1 fruit fly cellular context compared by ENCODE assay signal in the genomic region with DNA sequence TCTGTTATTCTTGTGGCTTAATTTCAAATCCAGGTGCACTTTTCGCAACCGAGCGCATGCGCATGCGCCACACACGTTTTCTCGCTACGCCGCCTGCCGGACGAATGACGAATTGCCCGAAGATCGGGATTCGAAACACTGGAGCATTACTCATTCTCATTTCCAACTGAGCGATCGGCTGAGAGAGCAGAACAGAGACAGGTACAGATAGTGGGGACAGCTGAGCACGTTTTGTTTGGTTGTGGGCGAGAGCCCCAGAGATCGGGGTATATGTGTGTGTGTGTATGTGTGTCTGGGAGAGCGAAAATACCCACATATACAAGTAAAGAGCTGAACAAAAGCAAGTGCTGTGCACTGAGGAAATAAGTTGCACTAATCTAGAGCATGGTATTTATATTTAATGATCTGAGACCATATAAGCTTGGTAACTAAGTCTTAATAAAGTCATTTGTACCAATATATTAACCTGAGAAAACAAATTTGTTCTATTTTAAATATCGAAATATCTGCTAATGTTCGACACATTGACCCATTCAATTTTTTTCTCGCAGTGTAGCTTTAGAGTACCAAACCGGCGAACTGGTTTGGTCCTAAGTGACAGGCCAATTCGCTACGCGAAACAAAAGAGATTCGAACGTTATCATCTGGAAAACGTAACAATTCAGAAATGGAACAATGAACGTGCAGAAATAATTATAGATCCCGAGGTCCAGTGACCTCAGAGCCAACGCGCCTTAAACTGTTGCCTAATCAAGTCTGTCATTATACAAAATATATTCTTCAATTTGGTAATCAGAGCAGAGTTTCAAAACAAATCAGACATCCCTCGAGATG.
A peak's percentile ranks its signal among the peaks of the same experiment; 100 is the strongest.
TF ChIP-seq lines count a peak whose summit lies in the region.

No protein-coding gene starts in this region.

TF ChIP-seq in whole organism, embryonic, 481 proteins besides CTCF, POLR2A, EP300 and RAD21 (continued from another document and continues in another):
- TF ChIP-seq dimm (GFP tag; IDR thresholded peaks at IDR 0.05; lab: Robert Waterston, UW) (peak; percentile 96), lmd (GFP tag; IDR thresholded peaks at IDR 0.05; lab: Robert Waterston, UW) (peak; percentile 96), hb (GFP tag; IDR thresholded peaks at IDR 0.05; lab: Robert Waterston, UW; ENCODE audit: partially characterized antibody) (no peak), Adf1 (GFP tag; IDR thresholded peaks at IDR 0.05; lab: Robert Waterston, UW) (peak; percentile 79), CG8478 (optimal IDR thresholded peaks at IDR 0.05; lab: Kevin White, UChicago) (peak; percentile 73), CG2712 (tag; optimal IDR thresholded peaks at IDR 0.05; lab: Kevin White, UChicago) (peak; percentile 100), Dll (GFP tag; IDR thresholded peaks at IDR 0.05; lab: Robert Waterston, UW; ENCODE audit: partially characterized antibody) (0 out of 4 replicates have a peak, but pooled peaks have one; percentile 26), Bgb (GFP tag; IDR thresholded peaks at IDR 0.05; lab: Robert Waterston, UW; ENCODE audit: partially characterized antibody) (peak; percentile 58; the same call in 1 of the 2 replicates), Sry-β (GFP tag; optimal IDR thresholded peaks at IDR 0.05; lab: Kevin White, UChicago) (peak; percentile 73), Bteb2 (GFP tag; optimal IDR thresholded peaks at IDR 0.05; lab: Kevin White, UChicago) (peak; percentile 89), Ets97D (GFP tag; optimal IDR thresholded peaks at IDR 0.05; lab: Kevin White, UChicago) (peak; percentile 69), Pdp1 (GFP tag; optimal IDR thresholded peaks at IDR 0.05; lab: Kevin White, UChicago) (peak; percentile 89 to 98), Vsx1 (GFP tag; optimal IDR thresholded peaks at IDR 0.05; lab: Kevin White, UChicago) (peak; percentile 88), Eip74EF (GFP tag; optimal IDR thresholded peaks at IDR 0.05; lab: Kevin White, UChicago) (peak in 1 of 2 experiments; percentile 88), HLH54F (GFP tag; optimal IDR thresholded peaks at IDR 0.05; lab: Kevin White, UChicago) (peak; percentile 92), yki (optimal IDR thresholded peaks at IDR 0.05; lab: Kevin White, UChicago) (no peak), Meics (GFP tag; optimal IDR thresholded peaks at IDR 0.05; lab: Kevin White, UChicago) (peak; percentile 99), CG9876 (GFP tag; optimal IDR thresholded peaks at IDR 0.05; lab: Kevin White, UChicago) (peak; percentile 82), B-H2 (GFP tag; optimal IDR thresholded peaks at IDR 0.05; lab: Kevin White, UChicago) (peak; percentile 82), Mad (GFP tag; optimal IDR thresholded peaks at IDR 0.05; lab: Kevin White, UChicago) (peak; percentile 91), Dad (GFP tag; optimal IDR thresholded peaks at IDR 0.05; lab: Kevin White, UChicago) (peak; percentile 91), CG6272 (GFP tag; IDR thresholded peaks at IDR 0.05; lab: Robert Waterston, UW) (peak; percentile 97), NC2β (GFP tag; optimal IDR thresholded peaks at IDR 0.05; lab: Kevin White, UChicago) (peak; percentile 93), jigr1 (GFP tag; IDR thresholded peaks at IDR 0.05; lab: Robert Waterston, UW) (peak; percentile 91), C15 (GFP tag; IDR thresholded peaks at IDR 0.05; lab: Robert Waterston, UW) (peak; percentile 91), ab (GFP tag; optimal IDR thresholded peaks at IDR 0.05; lab: Kevin White, UChicago) (peak; percentile 93), GATAe (GFP tag; conservative IDR thresholded peaks at IDR 0.05; lab: Robert Waterston, UW) (peak; percentile 94), CG4404 (GFP tag; IDR thresholded peaks at IDR 0.05; lab: Robert Waterston, UW) (peak; percentile 99), ftz-f1 (GFP tag; optimal IDR thresholded peaks at IDR 0.05; lab: Kevin White, UChicago) (peak; percentile 78), pros (GFP tag; optimal IDR thresholded peaks at IDR 0.05; lab: Kevin White, UChicago) (peak; percentile 79), CG15073 (GFP tag; optimal IDR thresholded peaks at IDR 0.05; lab: Kevin White, UChicago) (peak; percentile 60), mirr (GFP tag; optimal IDR thresholded peaks at IDR 0.05; lab: Kevin White, UChicago) (peak; percentile 95), fd102C (GFP tag; optimal IDR thresholded peaks at IDR 0.05; lab: Kevin White, UChicago) (peak; percentile 91), CG13894 (tag; optimal IDR thresholded peaks at IDR 0.05; lab: Kevin White, UChicago) (peak; percentile 96), tap (tag; optimal IDR thresholded peaks at IDR 0.05; lab: Kevin White, UChicago) (peak; percentile 98), CG8290 (GFP tag; optimal IDR thresholded peaks at IDR 0.05; lab: Kevin White, UChicago) (peak; percentile 97), CG8290 (tag; optimal IDR thresholded peaks at IDR 0.05; lab: Kevin White, UChicago) (peak; percentile 82 to 94), CG10462 (GFP tag; optimal IDR thresholded peaks at IDR 0.05; lab: Kevin White, UChicago) (peak; percentile 91), Nf-YB (GFP tag; optimal IDR thresholded peaks at IDR 0.05; lab: Kevin White, UChicago) (peak; percentile 81), Doc2 (GFP tag; IDR thresholded peaks at IDR 0.05; lab: Robert Waterston, UW) (peak; percentile 91), CG34376 (GFP tag; optimal IDR thresholded peaks at IDR 0.05; lab: Kevin White, UChicago) (peak; percentile 97), nerfin-2 (GFP tag; IDR thresholded peaks at IDR 0.05; lab: Robert Waterston, UW; ENCODE audit: partially characterized antibody) (no peak), vvl (GFP tag; IDR thresholded peaks at IDR 0.05; lab: Robert Waterston, UW) (peak; percentile 97), Mrtf (GFP tag; IDR thresholded peaks at IDR 0.05; lab: Robert Waterston, UW) (peak; percentile 94), hbn (GFP tag; IDR thresholded peaks at IDR 0.05; lab: Robert Waterston, UW; ENCODE audit: partially characterized antibody) (no peak), CG10979 (tag; optimal IDR thresholded peaks at IDR 0.05; lab: Kevin White, UChicago) (peak; percentile 99), Lpt (GFP tag; optimal IDR thresholded peaks at IDR 0.05; lab: Kevin White, UChicago) (no peak), CG10431 (GFP tag; optimal IDR thresholded peaks at IDR 0.05; lab: Kevin White, UChicago) (peak; percentile 74), Bdp1 (GFP tag; optimal IDR thresholded peaks at IDR 0.05; lab: Kevin White, UChicago) (peak; percentile 80), CG1647 (GFP tag; optimal IDR thresholded peaks at IDR 0.05; lab: Kevin White, UChicago) (peak; percentile 91), grau (tag; optimal IDR thresholded peaks at IDR 0.05; lab: Kevin White, UChicago) (peak; percentile 95), run (tag; optimal IDR thresholded peaks at IDR 0.05; lab: Kevin White, UChicago) (peak; percentile 75), CG8089 (GFP tag; optimal IDR thresholded peaks at IDR 0.05; lab: Kevin White, UChicago) (peak; percentile 87), ase (GFP tag; IDR thresholded peaks at IDR 0.05; lab: Robert Waterston, UW) (peak; percentile 96), ems (GFP tag; optimal IDR thresholded peaks at IDR 0.05; lab: Kevin White, UChicago) (peak; percentile 91), Atf-2 (GFP tag; optimal IDR thresholded peaks at IDR 0.05; lab: Kevin White, UChicago) (peak; percentile 91), ci (GFP tag; IDR thresholded peaks at IDR 0.05; lab: Robert Waterston, UW) (peak; percentile 97), CG43689 (GFP tag; IDR thresholded peaks at IDR 0.05; lab: Robert Waterston, UW) (peak; percentile 77), CG10147 (GFP tag; optimal IDR thresholded peaks at IDR 0.05; lab: Kevin White, UChicago) (peak; percentile 84), NC2α (GFP tag; optimal IDR thresholded peaks at IDR 0.05; lab: Kevin White, UChicago) (peak; percentile 87), CG34224 (GFP tag; IDR thresholded peaks at IDR 0.05; lab: Robert Waterston, UW; ENCODE audit: partially characterized antibody) (no peak), CG32772 (GFP tag; IDR thresholded peaks at IDR 0.05; lab: Robert Waterston, UW) (peak; percentile 98), kah (GFP tag; optimal IDR thresholded peaks at IDR 0.05; lab: Kevin White, UChicago) (peak; percentile 95), CG30020 (tag; optimal IDR thresholded peaks at IDR 0.05; lab: Kevin White, UChicago) (peak; percentile 72), CG1832 (GFP tag; optimal IDR thresholded peaks at IDR 0.05; lab: Kevin White, UChicago) (no peak), gcm (GFP tag; optimal IDR thresholded peaks at IDR 0.05; lab: Kevin White, UChicago) (peak; percentile 94), CG15269 (tag; optimal IDR thresholded peaks at IDR 0.05; lab: Kevin White, UChicago) (peak; percentile 93), ap (GFP tag; IDR thresholded peaks at IDR 0.05; lab: Robert Waterston, UW) (peak; percentile 97), CG32767 (GFP tag; IDR thresholded peaks at IDR 0.05; lab: Robert Waterston, UW) (peak; percentile 96), CG10565 (GFP tag; optimal IDR thresholded peaks at IDR 0.05; lab: Kevin White, UChicago) (peak; percentile 58), klu (GFP tag; IDR thresholded peaks at IDR 0.05; lab: Robert Waterston, UW) (peak; percentile 92), CG12659 (GFP tag; optimal IDR thresholded peaks at IDR 0.05; lab: Kevin White, UChicago) (peak; percentile 94), gcm2 (GFP tag; optimal IDR thresholded peaks at IDR 0.05; lab: Kevin White, UChicago) (peak; percentile 92), CG3726 (GFP tag; IDR thresholded peaks at IDR 0.05; lab: Robert Waterston, UW) (peak; percentile 97), CG2129 (GFP tag; IDR thresholded peaks at IDR 0.05; lab: Robert Waterston, UW; ENCODE audit: partially characterized antibody) (no peak), ttk (GFP tag; IDR thresholded peaks at IDR 0.05; lab: Robert Waterston, UW) (peak; percentile 93), sug (tag; optimal IDR thresholded peaks at IDR 0.05; lab: Kevin White, UChicago) (peak; percentile 93), seq (GFP tag; IDR thresholded peaks at IDR 0.05; lab: Robert Waterston, UW) (peak; percentile 95), CG3065 (GFP tag; optimal IDR thresholded peaks at IDR 0.05; lab: Kevin White, UChicago) (peak; percentile 86), CG4617 (GFP tag; optimal IDR thresholded peaks at IDR 0.05; lab: Kevin White, UChicago; ENCODE audit: borderline replicate concordance) (peak; percentile 81), CG12942 (GFP tag; optimal IDR thresholded peaks at IDR 0.05; lab: Kevin White, UChicago) (peak; percentile 88), Hmr (GFP tag; optimal IDR thresholded peaks at IDR 0.05; lab: Kevin White, UChicago) (peak; percentile 93), CG17361 (GFP tag; IDR thresholded peaks at IDR 0.05; lab: Robert Waterston, UW) (peak; percentile 99), zen (tag; optimal IDR thresholded peaks at IDR 0.05; lab: Kevin White, UChicago) (peak; percentile 100), CG12299 (tag; optimal IDR thresholded peaks at IDR 0.05; lab: Kevin White, UChicago) (peak; percentile 82), CG17802 (tag; optimal IDR thresholded peaks at IDR 0.05; lab: Kevin White, UChicago) (peak; percentile 91), unc-4 (GFP tag; IDR thresholded peaks at IDR 0.05; lab: Robert Waterston, UW; ENCODE audit: partially characterized antibody) (no peak), Dbx (GFP tag; IDR thresholded peaks at IDR 0.05; lab: Robert Waterston, UW) (peak; percentile 97), tll (GFP tag; optimal IDR thresholded peaks at IDR 0.05; lab: Kevin White, UChicago) (peak in 1 of 2 experiments; percentile 32), CG15479 (GFP tag; optimal IDR thresholded peaks at IDR 0.05; lab: Kevin White, UChicago) (peak; percentile 64), CG14441 (GFP tag; IDR thresholded peaks at IDR 0.05; lab: Robert Waterston, UW) (peak; percentile 98), CG3407 (GFP tag; optimal IDR thresholded peaks at IDR 0.05; lab: Kevin White, UChicago) (peak; percentile 88), sens (GFP tag; lab: Kevin White, UChicago) (peak; percentile 100), Fer1 (GFP tag; optimal IDR thresholded peaks at IDR 0.05; lab: Kevin White, UChicago) (peak; percentile 99), CG2875 (GFP tag; optimal IDR thresholded peaks at IDR 0.05; lab: Kevin White, UChicago) (peak; percentile 90), Dref (GFP tag; IDR thresholded peaks at IDR 0.05; lab: Robert Waterston, UW) (peak; percentile 27; the same call in 1 of the 2 replicates), CG12155 (GFP tag; optimal IDR thresholded peaks at IDR 0.05; lab: Kevin White, UChicago) (peak; percentile 87), pho (GFP tag; optimal IDR thresholded peaks at IDR 0.05; lab: Kevin White, UChicago) (peak; percentile 92), CoRest (tag; optimal IDR thresholded peaks at IDR 0.05; lab: Kevin White, UChicago) (peak; percentile 94), emc (GFP tag; optimal IDR thresholded peaks at IDR 0.05; lab: Kevin White, UChicago) (peak; percentile 69), Tbp (GFP tag; optimal IDR thresholded peaks at IDR 0.05; lab: Kevin White, UChicago) (no peak), phol (tag; optimal IDR thresholded peaks at IDR 0.05; lab: Kevin White, UChicago) (peak; percentile 99), CG15696 (tag; optimal IDR thresholded peaks at IDR 0.05; lab: Kevin White, UChicago) (peak; percentile 99), bigmax (GFP tag; optimal IDR thresholded peaks at IDR 0.05; lab: Kevin White, UChicago) (peak; percentile 76), CG9215 (GFP tag; IDR thresholded peaks at IDR 0.05; lab: Robert Waterston, UW) (peak; percentile 96), YL-1 (GFP tag; optimal IDR thresholded peaks at IDR 0.05; lab: Kevin White, UChicago) (peak; percentile 53), jing (GFP tag; optimal IDR thresholded peaks at IDR 0.05; lab: Kevin White, UChicago) (peak; percentile 99), Hr78 (GFP tag; optimal IDR thresholded peaks at IDR 0.05; lab: Kevin White, UChicago) (peak in 1 of 2 experiments; percentile 95), CG16779 (GFP tag; IDR thresholded peaks at IDR 0.05; lab: Robert Waterston, UW) (peak; percentile 95), fu2 (GFP tag; optimal IDR thresholded peaks at IDR 0.05; lab: Kevin White, UChicago) (peak; percentile 89), chm (GFP tag; IDR thresholded peaks at IDR 0.05; lab: Robert Waterston, UW) (peak; percentile 93), nau (GFP tag; optimal IDR thresholded peaks at IDR 0.05; lab: Kevin White, UChicago) (peak; percentile 99), dpn (GFP tag; optimal IDR thresholded peaks at IDR 0.05; lab: Kevin White, UChicago) (peak; percentile 93 to 95), CG6654 (GFP tag; optimal IDR thresholded peaks at IDR 0.05; lab: Kevin White, UChicago) (peak; percentile 91), Dek (tag; optimal IDR thresholded peaks at IDR 0.05; lab: Kevin White, UChicago) (peak; percentile 89), usp (GFP tag; optimal IDR thresholded peaks at IDR 0.05; lab: Kevin White, UChicago) (no peak), Spps (tag; optimal IDR thresholded peaks at IDR 0.05; lab: Kevin White, UChicago) (peak; percentile 98), Xrp1 (GFP tag; IDR thresholded peaks at IDR 0.05; lab: Robert Waterston, UW) (peak; percentile 99), CG4707 (GFP tag; optimal IDR thresholded peaks at IDR 0.05; lab: Kevin White, UChicago) (peak; percentile 84)
